Fruit fly (Drosophila melanogaster): Measurements from ENCODE around the gene Gbeta76C.

dm6 chr3L:19670492-19670891 lies 16.9 kb upstream of the Gbeta76C start:
- TF ChIP-seq tai (GFP tag; optimal IDR thresholded peaks at IDR 0.05) (no peak), psq (GFP tag; optimal IDR thresholded peaks at IDR 0.05) (no peak), jim (GFP tag; optimal IDR thresholded peaks at IDR 0.05) (no peak), sage (GFP tag; optimal IDR thresholded peaks at IDR 0.05) (no peak), br (GFP tag; optimal IDR thresholded peaks at IDR 0.05) (no peak), pan (optimal IDR thresholded peaks at IDR 0.05) (no peak), HLH106 (tag; optimal IDR thresholded peaks at IDR 0.05) (no peak), GATAd (GFP tag; optimal IDR thresholded peaks at IDR 0.05) (no peak), Hr78 (GFP tag; optimal IDR thresholded peaks at IDR 0.05) (no peak), fru (GFP tag; optimal IDR thresholded peaks at IDR 0.05) (no peak)

Measured in whole organism, wandering third instar larva.